Fruit fly (Drosophila melanogaster): Measurements from ENCODE around the gene REPTOR.

DNA sequence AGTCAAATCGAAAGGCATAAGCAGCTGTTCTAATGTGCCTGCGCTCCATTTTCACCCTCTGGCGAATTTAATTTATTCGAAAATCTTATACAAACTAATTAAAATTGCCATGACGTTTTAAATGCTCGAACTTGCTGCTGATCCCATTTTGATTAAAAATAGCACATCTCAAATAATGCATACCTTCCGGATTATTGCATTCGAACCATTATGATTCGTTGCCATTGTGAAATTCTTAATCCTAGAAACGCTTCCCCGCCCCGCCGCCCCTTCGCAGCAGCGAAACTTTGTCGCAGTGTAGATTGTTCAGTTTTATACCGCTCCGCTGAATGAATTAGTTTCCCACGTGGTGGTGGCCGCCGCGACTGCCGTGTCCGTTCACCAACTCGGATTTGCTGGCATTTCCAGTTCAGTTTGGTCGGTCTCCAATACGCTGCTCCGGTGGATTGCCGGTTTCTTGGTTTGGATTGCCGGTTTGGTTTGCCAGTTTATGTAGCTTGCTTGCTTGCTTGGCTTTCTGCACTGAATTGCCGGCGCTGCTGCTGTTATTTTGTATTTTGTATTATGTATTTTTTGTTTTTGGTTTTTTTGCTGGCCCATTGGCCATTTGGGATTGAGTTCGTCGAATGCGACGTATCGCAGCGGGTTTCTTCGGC is 16.0 kb upstream of the REPTOR start:
- TF ChIP-seq Hmx (GFP tag; optimal IDR thresholded peaks at IDR 0.05) (no peak), NFAT (GFP tag; IDR thresholded peaks at IDR 0.05) (no peak), Drgx (GFP tag; IDR thresholded peaks at IDR 0.05) (peak; percentile 34; the same call in 1 of the 2 replicates), Dad (GFP tag; optimal IDR thresholded peaks at IDR 0.05) (no peak)
